Worm (Caenorhabditis elegans) whole organism, L3 larva: Measurements from ENCODE around the gene hpo-38.

ENCODE experiments used
- R02D3.7 ChIP-seq: fragments of 150-350 bp; optimal IDR thresholded peaks from 2 replicates; lab custom pipeline; 2014; ENCODE audit warnings: missing biosample characterization, missing genetic modification characterization
- ZK546.5 ChIP-seq: sonication (generic microtip); optimal IDR thresholded peaks from 2 replicates; lab custom pipeline; 2017; ENCODE audit warnings: missing biosample characterization, missing genetic modification characterization
- aly-2 ChIP-seq: fragments of 150-350 bp; optimal IDR thresholded peaks from 2 replicates; lab custom pipeline; 2014; ENCODE audit warnings: missing biosample characterization, missing genetic modification characterization
- ama-1 ChIP-seq: fragments of 150-350 bp; optimal IDR thresholded peaks from 2 replicates; lab custom pipeline; 2018
- ceh-16 ChIP-seq: sonication (generic microtip); optimal IDR thresholded peaks from 2 replicates; lab custom pipeline; 2017; ENCODE audit warnings: missing biosample characterization, missing genetic modification characterization
- ceh-28 ChIP-seq: fragments of 150-350 bp; optimal IDR thresholded peaks from 2 replicates; lab custom pipeline; 2014; ENCODE audit warnings: missing biosample characterization, missing genetic modification reagents, missing genetic modification characterization
- ceh-82 ChIP-seq: fragments of 150-350 bp; optimal IDR thresholded peaks from 2 replicates; lab custom pipeline; 2014; ENCODE audit warnings: missing biosample characterization, missing genetic modification characterization
- ceh-9 ChIP-seq: sonication (generic microtip); optimal IDR thresholded peaks from 2 replicates; lab custom pipeline; 2018; ENCODE audit warnings: missing biosample characterization, missing genetic modification characterization
- daf-12 ChIP-seq: fragments of 150-350 bp; optimal IDR thresholded peaks from 2 replicates; lab custom pipeline; 2014; ENCODE audit warnings: missing biosample characterization, missing genetic modification reagents, missing genetic modification characterization
- egl-27 ChIP-seq: sonication (generic microtip); optimal IDR thresholded peaks from 4 replicates; lab custom pipeline; 2017; ENCODE audit warnings: missing biosample characterization, missing genetic modification reagents, missing genetic modification characterization
- elt-1 ChIP-seq: fragments of 150-350 bp; optimal IDR thresholded peaks from 2 replicates; lab custom pipeline; 2014; ENCODE audit warnings: missing biosample characterization, missing genetic modification characterization
- elt-2 ChIP-seq: sonication (generic microtip); optimal IDR thresholded peaks from 2 replicates; lab custom pipeline; 2016; ENCODE audit warnings: missing genetic modification reagents, mild to moderate bottlenecking, missing genetic modification characterization, missing compliant biosample characterization
- eor-1 ChIP-seq, 2 experiments: fragments of 150-350 bp; optimal IDR thresholded peaks; 2 replicates each; lab custom pipeline; 2014 to 2018; ENCODE audit warnings: missing biosample characterization in 2 of 2, missing genetic modification characterization in 2 of 2
- fkh-10 ChIP-seq: sonication (generic microtip); optimal IDR thresholded peaks from 2 replicates; lab custom pipeline; 2017; ENCODE audit warnings: missing biosample characterization, missing genetic modification reagents, missing genetic modification characterization
- fos-1 ChIP-seq: fragments of 150-350 bp; optimal IDR thresholded peaks from 2 replicates; lab custom pipeline; 2014; ENCODE audit warnings: missing biosample characterization, missing genetic modification characterization
- jun-1 ChIP-seq: fragments of 150-350 bp; optimal IDR thresholded peaks from 2 replicates; lab custom pipeline; 2014; ENCODE audit warnings: missing biosample characterization, missing genetic modification reagents, missing genetic modification characterization
- lin-15B ChIP-seq: fragments of 150-350 bp; optimal IDR thresholded peaks from 2 replicates; lab custom pipeline; 2014; ENCODE audit warnings: missing biosample characterization, missing genetic modification characterization
- mml-1 ChIP-seq: fragments of 150-350 bp; sonication (generic microtip); optimal IDR thresholded peaks from 3 replicates; lab custom pipeline; 2014; ENCODE audit warnings: missing biosample characterization, missing genetic modification characterization
- nfya-1 ChIP-seq: sonication (generic microtip); optimal IDR thresholded peaks from 2 replicates; lab custom pipeline; 2017; ENCODE audit warnings: missing genetic modification characterization, mild to moderate bottlenecking, missing compliant biosample characterization, antibody characterized with exemption, moderate library complexity; ENCODE audit not compliant: insufficient read depth
- nhr-12 ChIP-seq: fragments of 150-350 bp; optimal IDR thresholded peaks from 2 replicates; lab custom pipeline; 2014; ENCODE audit warnings: missing biosample characterization, missing genetic modification characterization
- nhr-23 ChIP-seq: fragments of 150-350 bp; optimal IDR thresholded peaks from 2 replicates; lab custom pipeline; 2014; ENCODE audit warnings: missing biosample characterization, missing genetic modification reagents, missing genetic modification characterization
- nhr-25 ChIP-seq: sonication (generic microtip); optimal IDR thresholded peaks from 2 replicates; lab custom pipeline; 2017; ENCODE audit warnings: missing biosample characterization, missing genetic modification characterization
- nhr-67 ChIP-seq: fragments of 150-350 bp; optimal IDR thresholded peaks from 2 replicates; lab custom pipeline; 2014; ENCODE audit warnings: missing biosample characterization, missing genetic modification characterization
- nhr-76 ChIP-seq: fragments of 150-350 bp; sonication (generic microtip); optimal IDR thresholded peaks from 5 replicates; lab custom pipeline; 2014; ENCODE audit warnings: missing biosample characterization, missing genetic modification characterization
- nhr-77 ChIP-seq: fragments of 150-350 bp; optimal IDR thresholded peaks from 2 replicates; lab custom pipeline; 2014; ENCODE audit warnings: missing biosample characterization, missing genetic modification characterization
- pqm-1 ChIP-seq: fragments of 150-350 bp; optimal IDR thresholded peaks from 2 replicates; lab custom pipeline; 2017; ENCODE audit warnings: missing biosample characterization, missing genetic modification characterization, inconsistent platforms
- sea-2 ChIP-seq: fragments of 150-350 bp; sonication (generic microtip); optimal IDR thresholded peaks from 4 replicates; lab custom pipeline; 2014; ENCODE audit warnings: missing biosample characterization, missing genetic modification reagents, missing genetic modification characterization
- snpc-4 ChIP-seq: fragments of 150-350 bp; optimal IDR thresholded peaks from 2 replicates; lab custom pipeline; 2014; ENCODE audit warnings: missing biosample characterization, missing genetic modification characterization
- tbx-2 ChIP-seq: sonication (generic microtip); optimal IDR thresholded peaks from 2 replicates; lab custom pipeline; 2016; ENCODE audit warnings: mild to moderate bottlenecking, missing genetic modification characterization, missing compliant biosample characterization
- unc-39 ChIP-seq: sonication (generic microtip); optimal IDR thresholded peaks from 4 replicates; lab custom pipeline; 2017; ENCODE audit warnings: missing biosample characterization, missing genetic modification characterization
- ztf-11 ChIP-seq: fragments of 150-350 bp; optimal IDR thresholded peaks from 2 replicates; lab custom pipeline; 2014; ENCODE audit warnings: missing biosample characterization, missing genetic modification characterization
- ztf-4 ChIP-seq: fragments of 150-350 bp; optimal IDR thresholded peaks from 2 replicates; lab custom pipeline; 2014; ENCODE audit warnings: missing biosample characterization, missing genetic modification characterization

hpo-38 gene

ce11 chrIII:190686-191085 is 39.5 kb upstream of the hpo-38 start, which contains the start of gene cox-17:
Gene cox-17, plus strand, starts transcription at chrIII:190986.
- TF ChIP-seq ceh-9 (tag; lab: Kevin White, UChicago), result no peak
- no peak for TF ChIP-seq nhr-25 (tag; lab: Kevin White, UChicago)
- no peak for TF ChIP-seq aly-2 (tag; lab: Kevin White, UChicago)
- no peak for TF ChIP-seq fos-1 (tag; lab: Kevin White, UChicago)
- peak; percentile 6 for TF ChIP-seq elt-2 (tag; lab: Kevin White, UChicago)
- no peak for TF ChIP-seq nhr-76
- no peak for TF ChIP-seq tbx-2 (tag; lab: Kevin White, UChicago)
- TF ChIP-seq sea-2, result no peak
- no peak for TF ChIP-seq ceh-28 (tag; lab: Kevin White, UChicago)

- TF ChIP-seq snpc-4 (tag; lab: Kevin White, UChicago) (no peak), ceh-16 (no peak), fos-1 (tag; lab: Kevin White, UChicago) (no peak), elt-1 (tag; lab: Kevin White, UChicago) (no peak), nfya-1 (tag; lab: Kevin White, UChicago) (no peak), unc-39 (no peak), ztf-11 (tag; lab: Kevin White, UChicago) (no peak), nhr-12 (tag; lab: Kevin White, UChicago) (no peak), lin-15B (no peak), nhr-67 (tag; lab: Kevin White, UChicago) (no peak), fkh-10 (GFP tag; lab: Kevin White, UChicago) (no peak), ZK546.5 (tag; lab: Kevin White, UChicago) (no peak), R02D3.7 (tag; lab: Kevin White, UChicago) (no peak), tbx-2 (tag; lab: Kevin White, UChicago) (no peak), nhr-25 (tag; lab: Kevin White, UChicago) (no peak), eor-1 (tag; optimal IDR thresholded peaks at IDR 0.05; lab: Kevin White, UChicago) (no peak), sea-2 (no peak), ztf-4 (no peak)
Observed at ce11 chrIII:191803-192202, 38.4 kb upstream of the hpo-38 start, which contains the start of gene sec-20. Gene sec-20, plus strand, starts transcription at chrIII:192103.

ce11 chrIII:194160-194559 is 36.1 kb upstream of the hpo-38 start, which contains the start of gene F40G9.17:
Gene F40G9.17, plus strand, starts transcription at chrIII:194460.
- TF ChIP-seq unc-39, result no peak
- no peak for TF ChIP-seq jun-1 (tag; lab: Kevin White, UChicago)
- TF ChIP-seq ceh-28 (tag; lab: Kevin White, UChicago), result no peak
- TF ChIP-seq R02D3.7 (tag; lab: Kevin White, UChicago), result no peak
- TF ChIP-seq fkh-10 (GFP tag; lab: Kevin White, UChicago), result no peak
- no peak for TF ChIP-seq ama-1 (lab: Kevin White, UChicago)
- no peak for TF ChIP-seq ztf-4
- TF ChIP-seq pqm-1 (tag; lab: Kevin White, UChicago), result no peak
- no peak for TF ChIP-seq tbx-2 (tag; lab: Kevin White, UChicago)
- TF ChIP-seq egl-27 (tag; lab: Kevin White, UChicago), result no peak
- TF ChIP-seq ceh-82 (tag; lab: Kevin White, UChicago), result no peak
- TF ChIP-seq aly-2 (tag; lab: Kevin White, UChicago), result no peak
- no peak for TF ChIP-seq snpc-4 (tag; lab: Kevin White, UChicago)
- no peak for TF ChIP-seq lin-15B
- no peak for TF ChIP-seq nhr-77 (tag; lab: Kevin White, UChicago)
- TF ChIP-seq nhr-23 (tag; lab: Kevin White, UChicago), result no peak

DNA sequence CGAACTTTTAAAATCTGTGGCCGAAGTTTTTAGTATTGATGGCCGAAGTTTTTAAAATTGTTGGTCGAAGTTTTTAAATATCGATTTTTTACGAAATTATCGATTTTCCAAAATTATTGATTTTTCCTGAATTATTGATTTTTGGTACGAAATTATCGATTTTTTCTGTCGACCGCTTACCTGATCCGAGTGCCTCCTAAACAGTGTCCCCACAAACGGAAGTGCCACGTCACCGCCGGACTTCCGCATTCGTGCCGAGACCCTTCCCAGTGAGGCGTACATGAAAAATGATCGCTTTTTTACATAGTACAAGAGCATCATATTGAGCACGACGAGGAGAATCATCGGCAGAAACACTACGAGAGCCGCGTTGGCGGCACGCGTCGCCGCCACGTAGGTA is 26.3 kb upstream of the hpo-38 start:
- TF ChIP-seq daf-12 (tag; lab: Kevin White, UChicago) (no peak), ceh-28 (tag; lab: Kevin White, UChicago) (peak; percentile 96)

ce11 chrIII:207023-207422 is 23.2 kb upstream of the hpo-38 start, which contains the start of gene W10C4.1:
Gene W10C4.1, minus strand, starts transcription at chrIII:207123.
- TF ChIP-seq mml-1 (tag; lab: Kevin White, UChicago), result no peak
- TF ChIP-seq pqm-1 (tag; lab: Kevin White, UChicago), result no peak
- no peak for TF ChIP-seq nhr-76
- TF ChIP-seq, all 47 proteins: peak for 0
